Worm (Caenorhabditis elegans): ENCODE results near the gene lys-1.

ce11 chrV:10323537-10323936 is 45.8 kb downstream of the lys-1 start:
- TF ChIP-seq lin-13 (GFP tag; optimal IDR thresholded peaks at IDR 0.05) (no peak), nhr-19 (GFP tag; conservative IDR thresholded peaks at IDR 0.05) (no peak), efl-1 (optimal IDR thresholded peaks at IDR 0.05) (no peak), efl-1 (GFP tag; optimal IDR thresholded peaks at IDR 0.05 in 1 of 2) (no peak), sup-37 (GFP tag; optimal IDR thresholded peaks at IDR 0.05) (no peak), mdl-1 (tag; optimal IDR thresholded peaks at IDR 0.05) (no peak), ces-1 (GFP tag; optimal IDR thresholded peaks at IDR 0.05) (no peak), grh-1 (GFP tag; IDR thresholded peaks at IDR 0.05) (no peak), lin-15B (tag; optimal IDR thresholded peaks at IDR 0.05) (no peak), hpl-2 (GFP tag; optimal IDR thresholded peaks at IDR 0.05) (no peak), elt-3 (tag; optimal IDR thresholded peaks at IDR 0.05) (no peak), blmp-1 (tag; optimal IDR thresholded peaks at IDR 0.05) (no peak), pqm-1 (tag; optimal IDR thresholded peaks at IDR 0.05) (no peak)
